Worm (Caenorhabditis elegans) whole organism, L4 larva: Measurements from ENCODE around the gene gldi-9.

Experiments used
- F26F4.8 ChIP-seq: fragments of 200-800 bp; sonication (Bioruptor generic); conservative IDR thresholded peaks from 2 replicates; pipeline ENCODE4 v1.3.6; 2022; ENCODE audit warnings: missing genetic modification characterization, missing compliant biosample characterization
- F44E2.7 ChIP-seq: fragments of 200-800 bp; sonication (Bioruptor generic); IDR thresholded peaks from 2 replicates; pipeline ENCODE4 v2.1.2; 2022; ENCODE audit warnings: missing genetic modification characterization, missing compliant biosample characterization
- T26A8.4 ChIP-seq: fragments of 200-800 bp; sonication (Bioruptor generic); IDR thresholded peaks from 2 replicates; pipeline ENCODE4 v1.3.6; 2022; ENCODE audit warnings: missing genetic modification characterization, missing compliant biosample characterization
- Y105C5A.15 ChIP-seq: fragments of 200-800 bp; sonication (Bioruptor generic); IDR thresholded peaks from 2 replicates; pipeline ENCODE4 v1.3.6; 2022; ENCODE audit warnings: missing genetic modification characterization, missing compliant biosample characterization
- Y5F2A.4 ChIP-seq: fragments of 200-800 bp; sonication (Bioruptor generic); optimal IDR thresholded peaks from 2 replicates; lab custom pipeline; 2018; ENCODE audit warnings: mild to moderate bottlenecking, missing genetic modification characterization, missing compliant biosample characterization
- ZK337.2 ChIP-seq: fragments of 200-800 bp; sonication (Bioruptor generic); IDR thresholded peaks from 2 replicates; pipeline ENCODE4 v1.3.6; 2022; ENCODE audit warnings: missing genetic modification reagents, missing genetic modification characterization, missing compliant biosample characterization
- aha-1 ChIP-seq: fragments of 150-350 bp; peaks from one replicate; lab custom pipeline; 2014; ENCODE audit warnings: missing biosample characterization, missing genetic modification characterization
- ama-1 ChIP-seq: fragments of 150-350 bp; optimal IDR thresholded peaks from 2 replicates; lab custom pipeline; 2014; ENCODE audit warnings: inconsistent platforms, mixed read lengths
- attf-4 ChIP-seq: sonication (generic microtip); optimal IDR thresholded peaks from 3 replicates; lab custom pipeline; 2017; ENCODE audit warnings: missing biosample characterization, missing genetic modification characterization
- ceh-32 ChIP-seq: sonication (generic microtip); optimal IDR thresholded peaks from 2 replicates; lab custom pipeline; 2016; ENCODE audit warnings: mild to moderate bottlenecking, missing genetic modification characterization, missing compliant biosample characterization; ENCODE audit not compliant: poor library complexity
- ceh-62 ChIP-seq: sonication (generic microtip); optimal IDR thresholded peaks from 2 replicates; lab custom pipeline; 2017; ENCODE audit warnings: missing biosample characterization, missing genetic modification characterization
- ces-1 ChIP-seq: fragments of 150-350 bp; sonication (generic microtip); optimal IDR thresholded peaks from 4 replicates; lab custom pipeline; 2014; ENCODE audit warnings: missing biosample characterization, missing genetic modification reagents, missing genetic modification characterization
- cey-2 ChIP-seq: sonication (generic microtip); optimal IDR thresholded peaks from 3 replicates; lab custom pipeline; 2017; ENCODE audit warnings: missing genetic modification characterization, mild to moderate bottlenecking, missing compliant biosample characterization, antibody characterized with exemption, borderline replicate concordance; ENCODE audit not compliant: insufficient read depth
- ctbp-1 ChIP-seq: fragments of 200-800 bp; sonication (Bioruptor generic); IDR thresholded peaks from 2 replicates; pipeline ENCODE4 v1.3.6; 2022; ENCODE audit warnings: missing genetic modification reagents, missing genetic modification characterization, missing compliant biosample characterization
- dmd-8 ChIP-seq: fragments of 200-800 bp; sonication (Bioruptor generic); IDR thresholded peaks from 2 replicates; pipeline ENCODE4 v1.3.6; 2022; ENCODE audit warnings: missing genetic modification characterization, missing compliant biosample characterization
- duxl-1 ChIP-seq: sonication (generic microtip); optimal IDR thresholded peaks from 2 replicates; lab custom pipeline; 2016; ENCODE audit warnings: mild to moderate bottlenecking, missing genetic modification characterization, moderate library complexity, missing compliant biosample characterization; ENCODE audit not compliant: poor library complexity
- dve-1 ChIP-seq: sonication (generic microtip); optimal IDR thresholded peaks from 2 replicates; lab custom pipeline; 2017; ENCODE audit warnings: antibody characterized with exemption, mild to moderate bottlenecking, missing genetic modification characterization, missing compliant biosample characterization; ENCODE audit not compliant: insufficient read depth
- egl-43 ChIP-seq: fragments of 200-800 bp; sonication (Bioruptor generic); IDR thresholded peaks from 2 replicates; pipeline ENCODE4 v1.3.6; 2022; ENCODE audit warnings: missing genetic modification reagents, missing genetic modification characterization, missing compliant biosample characterization
- hif-1 ChIP-seq, 2 experiments: sonication (generic microtip); optimal IDR thresholded peaks; 2 replicates each; lab custom pipeline; 2016 to 2017; ENCODE audit warnings: missing compliant biosample characterization in 2 of 2, missing genetic modification characterization in 2 of 2, missing genetic modification reagents in 2 of 2, missing genotype in 2 of 2, mild to moderate bottlenecking in 1 of 2
- hlh-11 ChIP-seq: fragments of 200-800 bp; sonication (Bioruptor generic); optimal IDR thresholded peaks from 2 replicates; lab custom pipeline; 2018; ENCODE audit warnings: mild to moderate bottlenecking, missing genetic modification characterization, missing compliant biosample characterization
- lim-7 ChIP-seq: fragments of 200-800 bp; sonication (Bioruptor generic); IDR thresholded peaks from 2 replicates; pipeline ENCODE4 v1.3.6; 2022; ENCODE audit warnings: missing genetic modification characterization, missing compliant biosample characterization
- lin-13 ChIP-seq: fragments of 150-350 bp; optimal IDR thresholded peaks from 2 replicates; lab custom pipeline; 2014; ENCODE audit warnings: missing biosample characterization, missing genetic modification reagents, missing genetic modification characterization
- lin-38 ChIP-seq: fragments of 200-800 bp; sonication (Bioruptor generic); IDR thresholded peaks from 2 replicates; pipeline ENCODE4 v1.3.6; 2022; ENCODE audit warnings: missing genetic modification reagents, missing genetic modification characterization, missing compliant biosample characterization
- lin-39 ChIP-seq: fragments of 150-350 bp; optimal IDR thresholded peaks from 2 replicates; lab custom pipeline; 2014; ENCODE audit warnings: missing biosample characterization, missing genetic modification reagents, missing genetic modification characterization
- lir-3 ChIP-seq: sonication (generic microtip); optimal IDR thresholded peaks from 2 replicates; lab custom pipeline; 2016; ENCODE audit warnings: mild to moderate bottlenecking, missing genetic modification characterization, missing compliant biosample characterization
- mdl-1 ChIP-seq, 2 experiments: fragments of 150-350 bp in 1 of 2; sonication (generic microtip) in 1 of 2; optimal IDR thresholded peaks; 2 replicates each; lab custom pipeline; 2014 to 2017; ENCODE audit warnings: missing biosample characterization in 2 of 2, missing genetic modification characterization in 2 of 2
- mdt-29 ChIP-seq: fragments of 200-800 bp; sonication (Bioruptor generic); IDR thresholded peaks from 2 replicates; pipeline ENCODE4 v1.3.6; 2022; ENCODE audit warnings: missing genetic modification reagents, missing genetic modification characterization, missing compliant biosample characterization
- mep-1 ChIP-seq: fragments of 150-350 bp; sonication (generic microtip); optimal IDR thresholded peaks from 3 replicates; lab custom pipeline; 2014; ENCODE audit warnings: missing biosample characterization, missing genetic modification characterization
- mxl-2 ChIP-seq: fragments of 200-800 bp; sonication (Bioruptor generic); conservative IDR thresholded peaks from 2 replicates; pipeline ENCODE4 v1.3.6; 2022; ENCODE audit warnings: missing genetic modification reagents, missing genetic modification characterization, missing compliant biosample characterization
- mxl-3 ChIP-seq: fragments of 200-800 bp; sonication (Bioruptor generic); optimal IDR thresholded peaks from 2 replicates; lab custom pipeline; 2018; ENCODE audit warnings: mild to moderate bottlenecking, missing genetic modification characterization, missing compliant biosample characterization
- nhr-111 ChIP-seq: fragments of 200-800 bp; sonication (Bioruptor generic); optimal IDR thresholded peaks from 2 replicates; lab custom pipeline; 2018; ENCODE audit warnings: mild to moderate bottlenecking, missing genetic modification characterization, missing compliant biosample characterization
- nhr-28 ChIP-seq: fragments of 150-350 bp; optimal IDR thresholded peaks from 2 replicates; lab custom pipeline; 2014; ENCODE audit warnings: missing biosample characterization, missing genetic modification characterization
- nhr-6 ChIP-seq: fragments of 150-350 bp; optimal IDR thresholded peaks from 2 replicates; lab custom pipeline; 2014; ENCODE audit warnings: missing biosample characterization, missing genetic modification characterization
- pha-4 ChIP-seq, 2 experiments: fragments of 150-350 bp in 1 of 2; fragments of 200-800 bp in 1 of 2; sonication (Bioruptor generic) in 1 of 2; IDR thresholded peaks in 1 of 2; optimal IDR thresholded peaks in 1 of 2; 2 replicates each; pipeline versions ENCODE4 v1.3.6 to Lab custom; 2014 to 2022; ENCODE audit warnings: missing genetic modification characterization in 2 of 2, missing genetic modification reagents in 2 of 2, missing biosample characterization in 1 of 2, missing compliant biosample characterization in 1 of 2
- snpc-1.2 ChIP-seq: fragments of 200-800 bp; sonication (Bioruptor generic); IDR thresholded peaks from 2 replicates; pipeline ENCODE4 v1.3.6; 2022; ENCODE audit warnings: missing genetic modification reagents, missing genetic modification characterization, missing compliant biosample characterization
- tag-97 ChIP-seq: fragments of 200-800 bp; sonication (Bioruptor generic); IDR thresholded peaks from 2 replicates; pipeline ENCODE4 v1.3.6; 2022; ENCODE audit warnings: missing genetic modification characterization, missing compliant biosample characterization
- tra-1 ChIP-seq: fragments of 200-800 bp; sonication (Bioruptor generic); IDR thresholded peaks from 2 replicates; pipeline ENCODE4 v1.3.6; 2022; ENCODE audit warnings: missing genetic modification reagents, missing genetic modification characterization, missing compliant biosample characterization
- unc-39 ChIP-seq: sonication (generic microtip); optimal IDR thresholded peaks from 2 replicates; lab custom pipeline; 2017; ENCODE audit warnings: missing biosample characterization, missing genetic modification characterization
- unc-62 ChIP-seq, 3 experiments: fragments of 150-350 bp in 1 of 3; sonication (generic microtip); optimal IDR thresholded peaks in 2 of 3; peaks in 1 of 3; 1 replicate in 1 of 3; 2 replicates in 2 of 3; lab custom pipeline; 2014 to 2017; ENCODE audit warnings: missing biosample characterization in 3 of 3, missing genetic modification characterization in 3 of 3, missing genetic modification reagents in 3 of 3, missing genotype in 1 of 3
- zfp-2 ChIP-seq: sonication (generic microtip); optimal IDR thresholded peaks from 2 replicates; lab custom pipeline; 2016; ENCODE audit warnings: mild to moderate bottlenecking, missing genetic modification characterization, missing compliant biosample characterization
- ztf-7 ChIP-seq: fragments of 150-350 bp; optimal IDR thresholded peaks from 2 replicates; lab custom pipeline; 2014; ENCODE audit warnings: missing biosample characterization, missing genetic modification characterization

gldi-9 gene

ce11 chrIII:2725221-2726203 is 30.6 kb downstream of the gldi-9 start, which contains the start of gene cosa-1 (continued):
- TF ChIP-seq hlh-11 (tag; lab: Kevin White, UChicago) (peak; percentile 69), nhr-111 (GFP tag; lab: Kevin White, UChicago) (no peak), mdt-29 (GFP tag; lab: Robert Waterston, UW) (no peak), mxl-2 (GFP tag; lab: Robert Waterston, UW) (no peak), dve-1 (tag; lab: Kevin White, UChicago) (peak; percentile 17), dmd-8 (GFP tag; lab: Robert Waterston, UW) (no peak), ctbp-1 (GFP tag; lab: Robert Waterston, UW) (no peak), nhr-28 (tag; lab: Kevin White, UChicago) (no peak), ceh-32 (tag; lab: Kevin White, UChicago) (no peak), hif-1 (tag; optimal IDR thresholded peaks at IDR 0.05; lab: Kevin White, UChicago) (no peak), zfp-2 (tag; lab: Kevin White, UChicago) (no peak), lin-39 (tag; lab: Kevin White, UChicago) (no peak)

- TF ChIP-seq attf-4 (no peak), unc-39 (no peak), T26A8.4 (no peak), ama-1 (lab: Kevin White, UChicago) (no peak), Y5F2A.4 (GFP tag; lab: Kevin White, UChicago) (no peak), ztf-7 (tag; lab: Kevin White, UChicago) (no peak), tag-97 (GFP tag; lab: Robert Waterston, UW) (no peak), mdl-1 (tag; optimal IDR thresholded peaks at IDR 0.05; lab: Kevin White, UChicago) (no peak), unc-62 (GFP tag; optimal IDR thresholded peaks at IDR 0.05 in 1 of 2; lab: Kevin White, UChicago) (no peak), unc-62 (tag; optimal IDR thresholded peaks at IDR 0.05; lab: Kevin White, UChicago) (no peak), cey-2 (no peak), ZK337.2 (GFP tag; lab: Robert Waterston, UW) (no peak), zfp-2 (tag; lab: Kevin White, UChicago) (no peak), snpc-1.2 (GFP tag; lab: Robert Waterston, UW) (no peak), mxl-3 (GFP tag; lab: Kevin White, UChicago) (no peak), Y105C5A.15 (GFP tag; lab: Robert Waterston, UW) (no peak), ceh-62 (tag; lab: Kevin White, UChicago) (no peak)
These were observed 31.3 kb downstream of the gldi-9 start, which contains the start of gene Y71H2AM.11 for ce11 chrIII:2724992-2725220. Gene Y71H2AM.11 (minus strand): TSS chrIII:2725092.

- TF ChIP-seq dve-1 (tag; lab: Kevin White, UChicago): no peak
- TF ChIP-seq tra-1 (GFP tag; lab: Robert Waterston, UW): 0 out of 2 replicates have a peak, but pooled peaks have one; percentile 15
- TF ChIP-seq, all 104 proteins: peak for 1
These were observed 39.6 kb downstream of the gldi-9 start, which contains the start of gene tmem-132 for ce11 chrIII:2716514-2716913. Gene tmem-132 (minus strand): TSS chrIII:2716614.

- TF ChIP-seq lim-7 (GFP tag; lab: Robert Waterston, UW): peak; percentile 76
- TF ChIP-seq lin-38 (GFP tag; lab: Robert Waterston, UW): peak; percentile 59
- TF ChIP-seq pha-4 (GFP tag; IDR thresholded peaks at IDR 0.05; lab: Robert Waterston, UW): peak; percentile 49; the same call in 1 of the 2 replicates
- no peak for TF ChIP-seq pha-4 (tag; optimal IDR thresholded peaks at IDR 0.05; lab: Kevin White, UChicago)
- 0 out of 2 replicates have a peak, but pooled peaks have one; percentile 12 for TF ChIP-seq F44E2.7 (GFP tag; lab: Robert Waterston, UW)
- 0 out of 2 replicates have a peak, but pooled peaks have one; percentile 50 for TF ChIP-seq F26F4.8 (GFP tag; lab: Robert Waterston, UW)
- no peak for TF ChIP-seq lir-3 (tag; lab: Kevin White, UChicago)
- TF ChIP-seq mep-1: no peak
- peak; percentile 71 for TF ChIP-seq egl-43 (GFP tag; lab: Robert Waterston, UW)
- peak; percentile 22 for TF ChIP-seq lin-13 (GFP tag; lab: Kevin White, UChicago)
- TF ChIP-seq aha-1 (tag; lab: Kevin White, UChicago): no peak
- no peak for TF ChIP-seq ces-1 (GFP tag; lab: Kevin White, UChicago)
- peak in 1 of 2 experiments; percentile 91 for TF ChIP-seq unc-62 (GFP tag; optimal IDR thresholded peaks at IDR 0.05 in 1 of 2; lab: Kevin White, UChicago)
- TF ChIP-seq unc-62 (tag; optimal IDR thresholded peaks at IDR 0.05; lab: Kevin White, UChicago): no peak
- TF ChIP-seq duxl-1 (tag; lab: Kevin White, UChicago): peak; percentile 8
- no peak for TF ChIP-seq tra-1 (GFP tag; lab: Robert Waterston, UW)
- TF ChIP-seq snpc-1.2 (GFP tag; lab: Robert Waterston, UW): peak; percentile 51; the same call in 1 of the 2 replicates
- no peak for TF ChIP-seq Y5F2A.4 (GFP tag; lab: Kevin White, UChicago)
- TF ChIP-seq ztf-7 (tag; lab: Kevin White, UChicago): no peak
- TF ChIP-seq nhr-6 (tag; lab: Kevin White, UChicago): no peak
- TF ChIP-seq Y105C5A.15 (GFP tag; lab: Robert Waterston, UW): no peak
These were observed 44.6 kb downstream of the gldi-9 start for ce11 chrIII:2711527-2711926.
